Fruit fly (Drosophila melanogaster): ENCODE results near the gene Shawl.

The Shawl gene

dm6 chr2L:9430992-9431602, 16.1 kb upstream of the Shawl start, which contains the start of the genes FucTB and scat (continued):
- TF ChIP-seq Optix (GFP tag; IDR thresholded peaks at IDR 0.05), result peak; percentile 90
- TF ChIP-seq Atf3 (GFP tag; optimal IDR thresholded peaks at IDR 0.05), result peak; percentile 58
- TF ChIP-seq CG6854 (GFP tag; optimal IDR thresholded peaks at IDR 0.05), result peak; percentile 53
- peak; percentile 5 for TF ChIP-seq Jarid2 (GFP tag; optimal IDR thresholded peaks at IDR 0.05)
- TF ChIP-seq amos (GFP tag; IDR thresholded peaks at IDR 0.05; ENCODE audit: partially characterized antibody), result 0 out of 2 replicates have a peak, but pooled peaks have one; percentile 4
- peak; percentile 54 for TF ChIP-seq CG1603 (tag; optimal IDR thresholded peaks at IDR 0.05)
- TF ChIP-seq ATbp (GFP tag; optimal IDR thresholded peaks at IDR 0.05), result peak; percentile 66
- TF ChIP-seq jigr1 (GFP tag; IDR thresholded peaks at IDR 0.05), result peak; percentile 83; the same call in 2 of the 3 replicates
- TF ChIP-seq Meics (GFP tag; optimal IDR thresholded peaks at IDR 0.05), result peak; percentile 91
- TF ChIP-seq hbn (GFP tag; IDR thresholded peaks at IDR 0.05; ENCODE audit: partially characterized antibody), result no peak
- TF ChIP-seq Asciz (GFP tag; optimal IDR thresholded peaks at IDR 0.05), result peak; percentile 72
- TF ChIP-seq ewg (GFP tag; optimal IDR thresholded peaks at IDR 0.05), result peak; percentile 88
- TF ChIP-seq H2.0 (GFP tag; IDR thresholded peaks at IDR 0.05), result peak; percentile 89
- TF ChIP-seq CG18599 (GFP tag; optimal IDR thresholded peaks at IDR 0.05), result peak; percentile 90
- TF ChIP-seq MTF-1 (GFP tag; optimal IDR thresholded peaks at IDR 0.05; ENCODE audit: borderline replicate concordance), result peak; percentile 6
- TF ChIP-seq sqz (GFP tag; optimal IDR thresholded peaks at IDR 0.05), result no peak
- peak; percentile 82 for TF ChIP-seq CG13894 (tag; optimal IDR thresholded peaks at IDR 0.05)
- TF ChIP-seq CG14050 (GFP tag; IDR thresholded peaks at IDR 0.05), result peak; percentile 64; the same call in 2 of the 3 replicates
- peak; percentile 50 for TF ChIP-seq CG15479 (GFP tag; optimal IDR thresholded peaks at IDR 0.05)
- peak; percentile 84 for TF ChIP-seq dmrt99B (tag; optimal IDR thresholded peaks at IDR 0.05)
- peak; percentile 69 for TF ChIP-seq CG10274 (GFP tag; optimal IDR thresholded peaks at IDR 0.05)
- peak; percentile 52 for TF ChIP-seq Ets97D (GFP tag; optimal IDR thresholded peaks at IDR 0.05)
- TF ChIP-seq Atf6 (GFP tag; IDR thresholded peaks at IDR 0.05), result peak; percentile 76
- peak; percentile 95 for TF ChIP-seq CG16815 (GFP tag; optimal IDR thresholded peaks at IDR 0.05)
- TF ChIP-seq CG7928 (GFP tag; optimal IDR thresholded peaks at IDR 0.05), result peak; percentile 89
- TF ChIP-seq vvl (GFP tag; IDR thresholded peaks at IDR 0.05), result peak; percentile 92
- peak; percentile 67 for TF ChIP-seq GATAe (GFP tag; conservative IDR thresholded peaks at IDR 0.05)
- peak; percentile 73 for TF ChIP-seq Nf-YB (GFP tag; optimal IDR thresholded peaks at IDR 0.05)
- peak; percentile 60 for TF ChIP-seq oc (tag; optimal IDR thresholded peaks at IDR 0.05)
- no peak for TF ChIP-seq gcm (GFP tag; optimal IDR thresholded peaks at IDR 0.05)
- TF ChIP-seq bcd (GFP tag; optimal IDR thresholded peaks at IDR 0.05), result peak; percentile 95
- peak; percentile 71 for TF ChIP-seq CG12299 (tag; optimal IDR thresholded peaks at IDR 0.05)
- TF ChIP-seq fu2 (GFP tag; optimal IDR thresholded peaks at IDR 0.05), result peak; percentile 68
- no peak for TF ChIP-seq pan (optimal IDR thresholded peaks at IDR 0.05)
- peak in 1 of 2 experiments; percentile 90 for TF ChIP-seq pan (GFP tag; optimal IDR thresholded peaks at IDR 0.05 in 1 of 2, IDR thresholded peaks at IDR 0.05 in 1 of 2)
- peak; percentile 82 for TF ChIP-seq ase (GFP tag; IDR thresholded peaks at IDR 0.05)
- TF ChIP-seq az2 (GFP tag; optimal IDR thresholded peaks at IDR 0.05), result peak; percentile 91
- TF ChIP-seq CG13296 (GFP tag; optimal IDR thresholded peaks at IDR 0.05), result peak; percentile 83
- peak; percentile 93; the same call in 2 of the 3 replicates for TF ChIP-seq CG34422 (GFP tag; IDR thresholded peaks at IDR 0.05)
- peak; percentile 90 for TF ChIP-seq CG11723 (GFP tag; optimal IDR thresholded peaks at IDR 0.05)
- peak; percentile 99 for TF ChIP-seq Ets65A (GFP tag)
- peak; percentile 44 for TF ChIP-seq CG4282 (GFP tag; optimal IDR thresholded peaks at IDR 0.05)
- TF ChIP-seq Hey (tag; optimal IDR thresholded peaks at IDR 0.05), result peak; percentile 7
- TF ChIP-seq CG14441 (GFP tag; IDR thresholded peaks at IDR 0.05), result peak; percentile 93
- peak; percentile 71; the same call in 1 of the 3 replicates for TF ChIP-seq otp (GFP tag; IDR thresholded peaks at IDR 0.05)
- peak; percentile 94 for TF ChIP-seq Rfx (GFP tag; IDR thresholded peaks at IDR 0.05)
- peak; percentile 91 for TF ChIP-seq ttk (GFP tag; IDR thresholded peaks at IDR 0.05)
- TF ChIP-seq NFAT (GFP tag; IDR thresholded peaks at IDR 0.05), result peak; percentile 93
- TF ChIP-seq Adf1 (GFP tag; IDR thresholded peaks at IDR 0.05), result peak; percentile 63
